Fruit fly (Drosophila melanogaster): ENCODE measurements around the gene sNPF-R.

DNA sequence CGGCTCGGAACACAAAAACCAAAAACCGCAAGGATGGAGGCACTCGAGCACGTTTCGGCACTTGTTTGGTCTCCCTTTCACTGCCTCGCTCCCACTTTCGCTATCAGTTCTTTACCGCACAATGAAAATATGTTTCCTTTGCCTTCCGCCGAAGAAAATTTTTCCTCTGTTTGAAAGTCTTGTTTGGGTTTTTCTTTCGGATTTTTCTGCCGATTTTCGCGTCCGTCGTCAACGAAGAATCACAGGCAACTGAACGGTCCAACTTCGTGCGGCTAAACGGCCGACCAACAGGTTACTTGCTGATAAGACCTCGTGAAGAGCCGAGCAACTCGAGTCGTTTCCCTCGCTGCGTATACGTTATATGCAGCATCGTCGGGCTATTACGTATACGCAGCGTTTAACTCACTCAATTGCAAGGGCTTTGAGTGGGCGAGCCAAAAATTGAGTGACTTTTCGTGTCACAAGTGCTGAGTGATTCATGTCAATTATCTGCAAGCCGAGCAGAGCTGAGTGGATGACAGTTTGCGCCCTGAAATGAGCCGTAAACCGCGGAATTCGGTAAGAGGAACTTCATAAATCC is at the start of gene sNPF-R:
- TF ChIP-seq pad (GFP tag; optimal IDR thresholded peaks at IDR 0.05) (no peak), CG12768 (GFP tag; optimal IDR thresholded peaks at IDR 0.05) (no peak), Mnt (GFP tag; optimal IDR thresholded peaks at IDR 0.05) (no peak), cic (GFP tag; optimal IDR thresholded peaks at IDR 0.05) (no peak), Hr96 (GFP tag; optimal IDR thresholded peaks at IDR 0.05) (no peak), kay (GFP tag; ENCODE audit: borderline replicate concordance) (no peak), CG7045 (GFP tag; optimal IDR thresholded peaks at IDR 0.05) (no peak), ovo (GFP tag; optimal IDR thresholded peaks at IDR 0.05) (no peak), CG11617 (GFP tag; optimal IDR thresholded peaks at IDR 0.05) (no peak), bab1 (GFP tag; optimal IDR thresholded peaks at IDR 0.05) (no peak), CG33017 (tag; optimal IDR thresholded peaks at IDR 0.05) (no peak), Crg-1 (GFP tag; optimal IDR thresholded peaks at IDR 0.05) (no peak)
